Worm (Caenorhabditis elegans) whole organism, L1 larva: ENCODE measurements around the gene arrd-25.

Experiments used
- efl-3 ChIP-seq: fragments of 200-800 bp; sonication (Bioruptor generic); optimal IDR thresholded peaks from 2 replicates; lab custom pipeline; 2018; ENCODE audit warnings: mild to moderate bottlenecking, missing genetic modification characterization, missing compliant biosample characterization
- fkh-10 ChIP-seq: sonication (generic microtip); optimal IDR thresholded peaks from 2 replicates; lab custom pipeline; 2017; ENCODE audit warnings: missing biosample characterization, missing genetic modification reagents, missing genetic modification characterization
- fos-1 ChIP-seq: fragments of 150-350 bp; optimal IDR thresholded peaks from 2 replicates; lab custom pipeline; 2014; ENCODE audit warnings: missing biosample characterization, missing genetic modification characterization
- lin-39 ChIP-seq: fragments of 150-350 bp; optimal IDR thresholded peaks from 2 replicates; lab custom pipeline; 2014; ENCODE audit warnings: missing biosample characterization, missing genetic modification reagents, missing genetic modification characterization
- mef-2 ChIP-seq: fragments of 150-350 bp; optimal IDR thresholded peaks from 2 replicates; lab custom pipeline; 2014; ENCODE audit warnings: missing biosample characterization, missing genetic modification characterization
- nhr-11 ChIP-seq: fragments of 150-350 bp; optimal IDR thresholded peaks from 2 replicates; lab custom pipeline; 2014; ENCODE audit warnings: missing biosample characterization, missing genetic modification characterization
- nhr-28 ChIP-seq: fragments of 150-350 bp; optimal IDR thresholded peaks from 2 replicates; lab custom pipeline; 2014; ENCODE audit warnings: missing biosample characterization, missing genetic modification characterization
- nhr-77 ChIP-seq: fragments of 150-350 bp; optimal IDR thresholded peaks from 2 replicates; lab custom pipeline; 2014; ENCODE audit warnings: missing biosample characterization, missing genetic modification characterization
- nhr-90 ChIP-seq: sonication (generic microtip); optimal IDR thresholded peaks from 2 replicates; lab custom pipeline; 2016; ENCODE audit warnings: mild to moderate bottlenecking, missing genetic modification characterization, missing compliant biosample characterization; ENCODE audit not compliant: poor library complexity
- pqm-1 ChIP-seq: sonication (generic microtip); optimal IDR thresholded peaks from 3 replicates; lab custom pipeline; 2017; ENCODE audit warnings: missing biosample characterization, missing genetic modification characterization
- tbx-2 ChIP-seq: sonication (generic microtip); optimal IDR thresholded peaks from 2 replicates; lab custom pipeline; 2016; ENCODE audit warnings: missing genetic modification characterization, missing compliant biosample characterization
- unc-62 ChIP-seq: fragments of 150-350 bp; optimal IDR thresholded peaks from 2 replicates; lab custom pipeline; 2014; ENCODE audit warnings: missing biosample characterization, missing genetic modification reagents, missing genetic modification characterization
- vab-15 ChIP-seq: sonication (generic microtip); optimal IDR thresholded peaks from 2 replicates; lab custom pipeline; 2017; ENCODE audit warnings: missing genotype, mild to moderate bottlenecking, missing genetic modification characterization, missing compliant biosample characterization

ce11 chrX:14015366-14015765, 18.2 kb upstream of the arrd-25 start, which contains the start of gene C04C11.25:
- TF ChIP-seq nhr-77 (tag; lab: Kevin White, UChicago) (no peak), efl-3 (GFP tag; lab: Kevin White, UChicago) (no peak), nhr-11 (tag; lab: Kevin White, UChicago) (no peak), pqm-1 (tag; lab: Kevin White, UChicago) (no peak), nhr-28 (tag; lab: Kevin White, UChicago) (no peak), unc-62 (no peak), mef-2 (tag; lab: Kevin White, UChicago) (no peak), nhr-90 (tag; lab: Kevin White, UChicago) (no peak), fkh-10 (GFP tag; lab: Kevin White, UChicago) (no peak), fos-1 (no peak), tbx-2 (tag; lab: Kevin White, UChicago) (no peak), vab-15 (tag; lab: Kevin White, UChicago) (no peak), lin-39 (tag; lab: Kevin White, UChicago) (no peak)
